Fruit fly (Drosophila melanogaster): ENCODE data around the gene Tsp86D.

The Tsp86D gene

dm6 chr3R:10862773-10863445 lies 5.6 kb upstream of the Tsp86D start, which contains the start of gene CG6574 (continued):
- TF ChIP-seq CG15601 (tag; optimal IDR thresholded peaks at IDR 0.05), result no peak
- no peak for TF ChIP-seq CG15514 (GFP tag; optimal IDR thresholded peaks at IDR 0.05)
- TF ChIP-seq CG3407 (GFP tag; optimal IDR thresholded peaks at IDR 0.05), result no peak
- TF ChIP-seq lov (optimal IDR thresholded peaks at IDR 0.05), result no peak
- TF ChIP-seq lov (GFP tag; IDR thresholded peaks at IDR 0.05), result no peak
- TF ChIP-seq gsb-n (tag; optimal IDR thresholded peaks at IDR 0.05), result no peak
- no peak for TF ChIP-seq eve (GFP tag; optimal IDR thresholded peaks at IDR 0.05)
- no peak for TF ChIP-seq eyg (GFP tag; optimal IDR thresholded peaks at IDR 0.05)
- no peak for TF ChIP-seq CG8765 (GFP tag; IDR thresholded peaks at IDR 0.05)
- TF ChIP-seq CG3838 (GFP tag; optimal IDR thresholded peaks at IDR 0.05), result peak; percentile 17
- no peak for TF ChIP-seq zen (tag; optimal IDR thresholded peaks at IDR 0.05)
- peak; percentile 41 for TF ChIP-seq trem (tag; optimal IDR thresholded peaks at IDR 0.05)
- TF ChIP-seq lmd (GFP tag; IDR thresholded peaks at IDR 0.05), result no peak
- TF ChIP-seq jumu (GFP tag; optimal IDR thresholded peaks at IDR 0.05), result no peak
- no peak for TF ChIP-seq CG12236 (GFP tag; optimal IDR thresholded peaks at IDR 0.05)
- TF ChIP-seq CG11696 (GFP tag; IDR thresholded peaks at IDR 0.05), result peak; percentile 95
- TF ChIP-seq ranshi (GFP tag; IDR thresholded peaks at IDR 0.05), result no peak
- no peak for TF ChIP-seq chn (GFP tag; optimal IDR thresholded peaks at IDR 0.05)
- TF ChIP-seq lilli (GFP tag; optimal IDR thresholded peaks at IDR 0.05), result no peak
- TF ChIP-seq rib (GFP tag; IDR thresholded peaks at IDR 0.05), result no peak
- no peak for TF ChIP-seq CG16779 (GFP tag; IDR thresholded peaks at IDR 0.05)
- TF ChIP-seq cas (GFP tag; IDR thresholded peaks at IDR 0.05), result no peak
- TF ChIP-seq Hr51 (GFP tag; optimal IDR thresholded peaks at IDR 0.05), result no peak
- TF ChIP-seq CG1792 (GFP tag; optimal IDR thresholded peaks at IDR 0.05), result no peak
- TF ChIP-seq CG10979 (tag; optimal IDR thresholded peaks at IDR 0.05), result peak; percentile 29
- no peak for TF ChIP-seq CG5953 (GFP tag; IDR thresholded peaks at IDR 0.05)
- no peak for TF ChIP-seq lola (GFP tag; optimal IDR thresholded peaks at IDR 0.05)
- no peak for TF ChIP-seq bab2 (GFP tag; optimal IDR thresholded peaks at IDR 0.05)
- TF ChIP-seq wdn (GFP tag; IDR thresholded peaks at IDR 0.05), result no peak
- no peak for TF ChIP-seq p53 (GFP tag; optimal IDR thresholded peaks at IDR 0.05)
- peak; percentile 59; the same call in 1 of the 2 replicates for TF ChIP-seq vvl (GFP tag; IDR thresholded peaks at IDR 0.05)
- peak; percentile 11 for TF ChIP-seq CG12391 (tag; optimal IDR thresholded peaks at IDR 0.05)
- TF ChIP-seq H15 (GFP tag; IDR thresholded peaks at IDR 0.05), result no peak
- TF ChIP-seq CG4282 (GFP tag; optimal IDR thresholded peaks at IDR 0.05), result no peak
- TF ChIP-seq Vsx1 (GFP tag; optimal IDR thresholded peaks at IDR 0.05), result no peak
- peak in 1 of 2 experiments; percentile 83 for TF ChIP-seq crp (GFP tag; optimal IDR thresholded peaks at IDR 0.05)
- no peak for TF ChIP-seq slou (GFP tag; optimal IDR thresholded peaks at IDR 0.05)
- no peak for TF ChIP-seq Myb (GFP tag; optimal IDR thresholded peaks at IDR 0.05)
- TF ChIP-seq CG1647 (GFP tag; optimal IDR thresholded peaks at IDR 0.05), result no peak
- no peak for TF ChIP-seq Sox102F (GFP tag; optimal IDR thresholded peaks at IDR 0.05)
- no peak for TF ChIP-seq CG4404 (GFP tag; IDR thresholded peaks at IDR 0.05)
- TF ChIP-seq sug (tag; optimal IDR thresholded peaks at IDR 0.05), result peak; percentile 32
- TF ChIP-seq Hand (GFP tag; optimal IDR thresholded peaks at IDR 0.05), result no peak
- TF ChIP-seq CG10366 (GFP tag; IDR thresholded peaks at IDR 0.05), result no peak
- no peak for TF ChIP-seq jigr1 (GFP tag; IDR thresholded peaks at IDR 0.05)
- no peak for TF ChIP-seq hkb (optimal IDR thresholded peaks at IDR 0.05)
- peak; percentile 39 for TF ChIP-seq hkb (GFP tag; IDR thresholded peaks at IDR 0.05)
- no peak for TF ChIP-seq zen2 (GFP tag; IDR thresholded peaks at IDR 0.05; ENCODE audit: partially characterized antibody)
- no peak for TF ChIP-seq D19A (tag; optimal IDR thresholded peaks at IDR 0.05)
- TF ChIP-seq CG3281 (GFP tag; optimal IDR thresholded peaks at IDR 0.05), result peak; percentile 12
- no peak for TF ChIP-seq CG11723 (GFP tag; optimal IDR thresholded peaks at IDR 0.05)

Measured in whole organism, embryonic.